Worm (Caenorhabditis elegans): ENCODE results near the gene srr-1.

srr-1 gene

DNA sequence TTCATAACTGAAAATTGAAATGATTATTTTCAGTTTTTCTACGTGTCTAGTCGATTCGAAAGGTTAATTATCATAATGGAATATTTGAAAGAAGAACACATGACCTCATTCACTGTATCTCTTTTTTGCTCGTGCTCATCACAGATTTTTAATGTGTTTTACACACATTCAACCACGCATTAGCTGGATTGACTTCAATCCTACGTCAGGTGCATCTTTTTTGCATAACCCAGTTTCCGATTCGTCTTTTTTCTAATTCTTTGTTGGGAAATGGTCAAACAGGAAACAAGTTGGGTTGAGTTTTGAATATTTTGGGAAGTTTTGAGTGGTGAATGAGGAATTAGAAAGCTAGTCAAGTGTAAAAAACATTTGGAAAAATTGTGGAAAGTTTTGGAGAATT, 16.7 kb upstream of the srr-1 start:
- TF ChIP-seq gmeb-2 (tag; optimal IDR thresholded peaks at IDR 0.05) = no peak
- TF ChIP-seq ceh-24 (tag; optimal IDR thresholded peaks at IDR 0.05) = no peak
- TF ChIP-seq ets-4 (tag; optimal IDR thresholded peaks at IDR 0.05) = no peak
- TF ChIP-seq pha-4 (tag; optimal IDR thresholded peaks at IDR 0.05) = no peak
- no peak for TF ChIP-seq C38D4.7 (GFP tag; optimal IDR thresholded peaks at IDR 0.05)
- TF ChIP-seq ceh-48 (tag; optimal IDR thresholded peaks at IDR 0.05) = no peak
- no peak for TF ChIP-seq ceh-19 (GFP tag; optimal IDR thresholded peaks at IDR 0.05)

DNA sequence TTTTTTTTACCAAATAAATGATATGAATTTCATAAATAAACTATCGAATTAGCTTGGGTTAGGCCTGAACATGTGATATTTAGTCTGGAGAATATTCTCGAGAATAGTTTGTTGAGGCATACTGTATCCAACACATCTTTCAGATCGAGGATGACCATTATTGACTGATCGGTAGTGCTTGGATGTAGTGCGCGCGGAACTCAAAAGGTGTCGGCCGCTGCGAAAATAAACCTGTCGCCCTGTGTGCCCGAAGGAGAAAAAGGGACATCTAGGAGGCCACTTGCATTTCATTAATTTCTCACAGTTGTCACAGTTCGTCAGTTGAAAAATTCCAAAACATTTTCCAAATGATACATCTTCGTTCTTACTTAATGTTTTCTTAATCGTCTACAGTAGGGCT, 10.6 kb upstream of the srr-1 start:
- TF ChIP-seq eyg-1 (tag; optimal IDR thresholded peaks at IDR 0.05) (no peak), ceh-19 (GFP tag; optimal IDR thresholded peaks at IDR 0.05) (no peak), fax-1 (tag; optimal IDR thresholded peaks at IDR 0.05) (no peak), ama-1 (optimal IDR thresholded peaks at IDR 0.05) (no peak), fkh-10 (GFP tag; optimal IDR thresholded peaks at IDR 0.05) (no peak), madf-2 (tag; optimal IDR thresholded peaks at IDR 0.05) (no peak)

- TF ChIP-seq ceh-34 (tag; optimal IDR thresholded peaks at IDR 0.05) (no peak), lim-6 (tag; optimal IDR thresholded peaks at IDR 0.05) (no peak), pag-3 (tag; optimal IDR thresholded peaks at IDR 0.05; ENCODE audit: borderline replicate concordance) (no peak), K09A11.1 (tag; optimal IDR thresholded peaks at IDR 0.05; ENCODE audit: insufficient read depth) (no peak)
Observed at ce11 chrV:13063402-13063801, 9.9 kb upstream of the srr-1 start.

- TF ChIP-seq tbx-7 (tag; optimal IDR thresholded peaks at IDR 0.05) = no peak
- TF ChIP-seq syd-9 (tag; optimal IDR thresholded peaks at IDR 0.05) = no peak
- no peak for TF ChIP-seq elt-4 (tag; optimal IDR thresholded peaks at IDR 0.05)
- TF ChIP-seq eyg-1 (tag; optimal IDR thresholded peaks at IDR 0.05) = no peak
- TF ChIP-seq ttx-3 (tag; optimal IDR thresholded peaks at IDR 0.05) = no peak
- no peak for TF ChIP-seq lim-6 (tag; optimal IDR thresholded peaks at IDR 0.05)
- TF ChIP-seq T23F11.4 (GFP tag; optimal IDR thresholded peaks at IDR 0.05) = no peak
- no peak for TF ChIP-seq odd-2 (tag; optimal IDR thresholded peaks at IDR 0.05)
- TF ChIP-seq elt-2 (tag; optimal IDR thresholded peaks at IDR 0.05) = no peak
- TF ChIP-seq hlh-15 (tag; optimal IDR thresholded peaks at IDR 0.05) = no peak
- TF ChIP-seq fkh-10 (GFP tag; optimal IDR thresholded peaks at IDR 0.05) = no peak
- TF ChIP-seq nhr-11 (tag; optimal IDR thresholded peaks at IDR 0.05) = no peak
Observed at ce11 chrV:13061836-13062235, 8.3 kb upstream of the srr-1 start, which contains the start of gene F42E8.1. Gene F42E8.1, plus strand, starts transcription at chrV:13062136.

- TF ChIP-seq gmeb-2 (tag; optimal IDR thresholded peaks at IDR 0.05) = no peak
- TF ChIP-seq unc-3 (GFP tag; conservative IDR thresholded peaks at IDR 0.05) = no peak
- TF ChIP-seq unc-3 (tag; optimal IDR thresholded peaks at IDR 0.05) = no peak
- no peak for TF ChIP-seq syd-9 (tag; optimal IDR thresholded peaks at IDR 0.05)
- no peak for TF ChIP-seq fax-1 (tag; optimal IDR thresholded peaks at IDR 0.05)
- no peak for TF ChIP-seq C38D4.7 (GFP tag; optimal IDR thresholded peaks at IDR 0.05)
Observed at ce11 chrV:13049149-13049610, 4.4 kb downstream of the srr-1 start, which contains the start of gene W07G4.8. Gene W07G4.8, minus strand, starts transcription at chrV:13049560.

- TF ChIP-seq che-1 (tag; optimal IDR thresholded peaks at IDR 0.05) (no peak), hlh-30 (tag; optimal IDR thresholded peaks at IDR 0.05; ENCODE audit: insufficient read depth) (no peak), hlh-15 (tag; optimal IDR thresholded peaks at IDR 0.05) (no peak), odd-2 (tag; optimal IDR thresholded peaks at IDR 0.05) (no peak), pros-1 (tag; optimal IDR thresholded peaks at IDR 0.05) (no peak), syd-9 (tag; optimal IDR thresholded peaks at IDR 0.05) (no peak), ref-2 (tag; optimal IDR thresholded peaks at IDR 0.05) (no peak), ceh-14 (tag; optimal IDR thresholded peaks at IDR 0.05) (no peak), ceh-45 (GFP tag; IDR thresholded peaks at IDR 0.05) (no peak), lim-6 (tag; optimal IDR thresholded peaks at IDR 0.05) (no peak), npax-4 (tag; optimal IDR thresholded peaks at IDR 0.05) (no peak), ceh-22 (tag; optimal IDR thresholded peaks at IDR 0.05) (no peak), dmd-4 (tag; optimal IDR thresholded peaks at IDR 0.05; ENCODE audit: borderline replicate concordance) (no peak), K09A11.1 (tag; optimal IDR thresholded peaks at IDR 0.05; ENCODE audit: insufficient read depth) (no peak), ceh-31 (tag; optimal IDR thresholded peaks at IDR 0.05) (no peak), nhr-232 (tag; optimal IDR thresholded peaks at IDR 0.05) (no peak), K02D7.2 (tag; optimal IDR thresholded peaks at IDR 0.05) (no peak)
Observed at ce11 chrV:13047574-13048030, 5.9 kb downstream of the srr-1 start, which contains the start of gene W07G4.5. Gene W07G4.5, plus strand, starts transcription at chrV:13047980.
